Worm (Caenorhabditis elegans): ENCODE data around the gene smrc-1.

smrc-1 gene

ce11 chrIII:6439854-6440253 is 49.1 kb downstream of the smrc-1 start:
- TF ChIP-seq ets-7 (tag; optimal IDR thresholded peaks at IDR 0.05) (no peak), tra-4 (tag; optimal IDR thresholded peaks at IDR 0.05) (no peak), hnd-1 (tag; optimal IDR thresholded peaks at IDR 0.05) (no peak), aly-1 (tag; optimal IDR thresholded peaks at IDR 0.05) (no peak), tbx-11 (GFP tag; IDR thresholded peaks at IDR 0.05) (no peak)

ce11 chrIII:6442305-6443125 is 51.8 kb downstream of the smrc-1 start, which contains the start of gene mel-32:
TSS of gene mel-32 (minus strand) at chrIII:6443000.
- TF ChIP-seq tbx-11 (GFP tag; IDR thresholded peaks at IDR 0.05) (no peak), ceh-36 (tag; optimal IDR thresholded peaks at IDR 0.05) (no peak), ama-1 (optimal IDR thresholded peaks at IDR 0.05) (peak; percentile 21)
